Fruit fly (Drosophila melanogaster) whole organism, prepupa: ENCODE measurements around the gene BtbVII.

Source experiments
- Blimp-1 ChIP-seq: fragments of 200-800 bp; sonication (Bioruptor generic); optimal IDR thresholded peaks from 3 replicates; lab custom pipeline; 2017; ENCODE audit warnings: missing biosample characterization, missing genetic modification characterization, mild to moderate bottlenecking, moderate library complexity, missing genetic modification reagents
- CG10631 ChIP-seq: fragments of 200-800 bp; sonication (Bioruptor generic); optimal IDR thresholded peaks from 2 replicates; lab custom pipeline; 2016; ENCODE audit warnings: missing biosample characterization, missing genetic modification characterization
- CG10669 ChIP-seq: fragments of 200-800 bp; sonication (Bioruptor generic); optimal IDR thresholded peaks from 3 replicates; lab custom pipeline; 2018; ENCODE audit warnings: missing biosample characterization, mild to moderate bottlenecking, missing genetic modification characterization, moderate library complexity
- CG11762 ChIP-seq: fragments of 200-800 bp; sonication (Bioruptor generic); optimal IDR thresholded peaks from 3 replicates; lab custom pipeline; 2016; ENCODE audit warnings: missing biosample characterization, missing genetic modification characterization; ENCODE audit not compliant: insufficient read depth
- CG15336 ChIP-seq: fragments of 200-800 bp; sonication (Bioruptor generic); IDR thresholded peaks from 2 replicates; pipeline ENCODE4 v1.3.6; 2022; ENCODE audit warnings: missing biosample characterization, missing genetic modification characterization
- CG1621 ChIP-seq: fragments of 200-800 bp; sonication (Bioruptor generic); optimal IDR thresholded peaks from 3 replicates; lab custom pipeline; 2018; ENCODE audit warnings: missing biosample characterization, mild to moderate bottlenecking, missing genetic modification characterization
- CG16779 ChIP-seq: fragments of 200-800 bp; sonication (Bioruptor generic); optimal IDR thresholded peaks from 3 replicates; lab custom pipeline; 2017; ENCODE audit warnings: missing biosample characterization, mild to moderate bottlenecking, missing genetic modification characterization
- CG3032 ChIP-seq: fragments of 200-800 bp; optimal IDR thresholded peaks from 2 replicates; lab custom pipeline; 2019; ENCODE audit warnings: missing biosample characterization, mild to moderate bottlenecking, missing genetic modification characterization, moderate library complexity
- CG31627 ChIP-seq: fragments of 200-800 bp; sonication (Bioruptor generic); optimal IDR thresholded peaks from 3 replicates; lab custom pipeline; 2016; ENCODE audit warnings: missing biosample characterization, missing genetic modification characterization
- CG32006 ChIP-seq: fragments of 200-800 bp; sonication (Bioruptor generic); optimal IDR thresholded peaks from 3 replicates; lab custom pipeline; 2017; ENCODE audit warnings: missing biosample characterization, mild to moderate bottlenecking, missing genetic modification characterization
- CG3919 ChIP-seq: fragments of 200-800 bp; sonication (Bioruptor generic); optimal IDR thresholded peaks from 3 replicates; lab custom pipeline; 2016; ENCODE audit warnings: missing biosample characterization, missing genetic modification characterization
- CG4318 ChIP-seq: fragments of 200-800 bp; sonication (Bioruptor generic); optimal IDR thresholded peaks from 3 replicates; lab custom pipeline; 2017; ENCODE audit warnings: missing biosample characterization, mild to moderate bottlenecking, missing genetic modification characterization
- CG6163 ChIP-seq: fragments of 200-800 bp; sonication (Bioruptor generic); IDR thresholded peaks from 3 replicates; pipeline ENCODE4 v1.3.6; 2022; ENCODE audit warnings: missing biosample characterization, missing genetic modification characterization
- CG6276 ChIP-seq: fragments of 200-800 bp; sonication (Bioruptor generic); optimal IDR thresholded peaks from 2 replicates; lab custom pipeline; 2017; ENCODE audit warnings: missing biosample characterization, mild to moderate bottlenecking, missing genetic modification characterization
- CG6792 ChIP-seq: fragments of 200-800 bp; sonication (Bioruptor generic); optimal IDR thresholded peaks from 3 replicates; lab custom pipeline; 2016; ENCODE audit warnings: missing biosample characterization, missing genetic modification characterization
- CG6808 ChIP-seq: fragments of 200-800 bp; sonication (Bioruptor generic); optimal IDR thresholded peaks from 3 replicates; lab custom pipeline; 2017; ENCODE audit warnings: missing biosample characterization, missing genetic modification characterization, mild to moderate bottlenecking, moderate library complexity, missing genetic modification reagents
- CG6854 ChIP-seq: fragments of 200-800 bp; sonication (Bioruptor generic); optimal IDR thresholded peaks from 2 replicates; lab custom pipeline; 2017; ENCODE audit warnings: missing biosample characterization, mild to moderate bottlenecking, missing genetic modification characterization
- CG7368 ChIP-seq: fragments of 200-800 bp; sonication (Bioruptor generic); optimal IDR thresholded peaks from 3 replicates; lab custom pipeline; 2016; ENCODE audit warnings: missing biosample characterization, missing genetic modification characterization
- CG8119 ChIP-seq: fragments of 200-800 bp; sonication (Bioruptor generic); IDR thresholded peaks from 3 replicates; pipeline ENCODE4 v1.3.6; 2022; ENCODE audit warnings: missing biosample characterization, missing genetic modification characterization
- CG8632 ChIP-seq: fragments of 200-800 bp; sonication (Bioruptor generic); optimal IDR thresholded peaks from 3 replicates; lab custom pipeline; 2016; ENCODE audit warnings: missing biosample characterization, missing genetic modification characterization
- CG9139 ChIP-seq: fragments of 200-800 bp; sonication (Bioruptor generic); optimal IDR thresholded peaks from 3 replicates; lab custom pipeline; 2017; ENCODE audit warnings: missing biosample characterization, mild to moderate bottlenecking, missing genetic modification characterization
- Eip78C ChIP-seq: fragments of 200-800 bp; sonication (Bioruptor generic); peaks from one replicate; lab custom pipeline; 2016; ENCODE audit warnings: missing biosample characterization, missing genetic modification characterization
- Ets96B ChIP-seq: fragments of 200-800 bp; optimal IDR thresholded peaks from 2 replicates; lab custom pipeline; 2019; ENCODE audit warnings: missing biosample characterization, mild to moderate bottlenecking, missing genetic modification characterization, moderate library complexity
- Gug ChIP-seq: fragments of 200-800 bp; sonication (Bioruptor generic); IDR thresholded peaks from 2 replicates; pipeline ENCODE4 v1.3.6; 2022; ENCODE audit warnings: missing biosample characterization, missing genetic modification characterization
- Hr39 ChIP-seq: fragments of 200-800 bp; sonication (Bioruptor generic); optimal IDR thresholded peaks from 2 replicates; lab custom pipeline; 2016; ENCODE audit warnings: missing biosample characterization, missing genetic modification characterization
- Hr4 ChIP-seq: fragments of 200-800 bp; sonication (Bioruptor generic); optimal IDR thresholded peaks from 3 replicates; lab custom pipeline; 2016; ENCODE audit warnings: missing biosample characterization, missing genetic modification characterization
- OdsH ChIP-seq: fragments of 200-800 bp; sonication (Bioruptor generic); optimal IDR thresholded peaks from 3 replicates; lab custom pipeline; 2016; ENCODE audit warnings: missing biosample characterization, missing genetic modification characterization
- Smox ChIP-seq: fragments of 200-800 bp; sonication (Bioruptor generic); optimal IDR thresholded peaks from 3 replicates; lab custom pipeline; 2016; ENCODE audit warnings: missing biosample characterization, missing genetic modification characterization
- Sox102F ChIP-seq: fragments of 200-800 bp; sonication (Bioruptor generic); optimal IDR thresholded peaks from 2 replicates; lab custom pipeline; 2016; ENCODE audit warnings: missing biosample characterization, mild to moderate bottlenecking, missing genetic modification characterization
- Sox15 ChIP-seq: fragments of 200-800 bp; sonication (Bioruptor generic); optimal IDR thresholded peaks from 3 replicates; lab custom pipeline; 2016; ENCODE audit warnings: missing biosample characterization, missing genetic modification characterization
- achi ChIP-seq: fragments of 200-800 bp; sonication (Bioruptor generic); optimal IDR thresholded peaks from 3 replicates; lab custom pipeline; 2016; ENCODE audit warnings: missing biosample characterization, missing genetic modification characterization
- acj6 ChIP-seq: fragments of 200-800 bp; sonication (Bioruptor generic); optimal IDR thresholded peaks from 3 replicates; lab custom pipeline; 2016; ENCODE audit warnings: missing biosample characterization, missing genetic modification characterization
- cyc ChIP-seq: fragments of 200-800 bp; sonication (Bioruptor generic); optimal IDR thresholded peaks from 3 replicates; lab custom pipeline; 2016; ENCODE audit warnings: missing biosample characterization, missing genetic modification characterization
- dac ChIP-seq: fragments of 200-800 bp; sonication (Bioruptor generic); optimal IDR thresholded peaks from 2 replicates; lab custom pipeline; 2017; ENCODE audit warnings: missing biosample characterization, mild to moderate bottlenecking, missing genetic modification characterization
- eg ChIP-seq: fragments of 200-800 bp; sonication (Bioruptor generic); IDR thresholded peaks from 3 replicates; pipeline ENCODE4 v1.3.6; 2022; ENCODE audit warnings: missing biosample characterization, missing genetic modification characterization
- fd59A ChIP-seq: fragments of 200-800 bp; sonication (Bioruptor generic); optimal IDR thresholded peaks from 2 replicates; lab custom pipeline; 2017; ENCODE audit warnings: missing biosample characterization, mild to moderate bottlenecking, missing genetic modification characterization, missing genetic modification reagents
- fkh ChIP-seq: fragments of 200-800 bp; sonication (Bioruptor generic); optimal IDR thresholded peaks from 3 replicates; lab custom pipeline; 2017; ENCODE audit warnings: missing biosample characterization, mild to moderate bottlenecking, missing genetic modification characterization, moderate library complexity
- net ChIP-seq: fragments of 200-800 bp; sonication (Bioruptor generic); optimal IDR thresholded peaks from 3 replicates; lab custom pipeline; 2016; ENCODE audit warnings: missing biosample characterization, missing genetic modification characterization
- pdm3 ChIP-seq: fragments of 200-800 bp; sonication (Bioruptor generic); optimal IDR thresholded peaks from 3 replicates; lab custom pipeline; 2016; ENCODE audit warnings: missing biosample characterization, missing genetic modification characterization
- salr ChIP-seq, 2 experiments: fragments of 200-800 bp; sonication (Bioruptor generic); optimal IDR thresholded peaks; 3 replicates each; lab custom pipeline; 2016 to 2018; ENCODE audit warnings: missing biosample characterization in 2 of 2, missing genetic modification characterization in 2 of 2, mild to moderate bottlenecking in 1 of 2
- spab ChIP-seq: fragments of 200-800 bp; sonication (Bioruptor generic); optimal IDR thresholded peaks from 2 replicates; lab custom pipeline; 2017; ENCODE audit warnings: missing biosample characterization, mild to moderate bottlenecking, missing genetic modification characterization, missing genetic modification reagents
- topi ChIP-seq: fragments of 200-800 bp; sonication (Bioruptor generic); optimal IDR thresholded peaks from 3 replicates; lab custom pipeline; 2016; ENCODE audit warnings: missing biosample characterization, missing genetic modification characterization
- vri ChIP-seq: fragments of 200-800 bp; sonication (Bioruptor generic); optimal IDR thresholded peaks from 3 replicates; lab custom pipeline; 2016; ENCODE audit warnings: missing biosample characterization, mild to moderate bottlenecking, missing genetic modification characterization

Gene BtbVII

DNA sequence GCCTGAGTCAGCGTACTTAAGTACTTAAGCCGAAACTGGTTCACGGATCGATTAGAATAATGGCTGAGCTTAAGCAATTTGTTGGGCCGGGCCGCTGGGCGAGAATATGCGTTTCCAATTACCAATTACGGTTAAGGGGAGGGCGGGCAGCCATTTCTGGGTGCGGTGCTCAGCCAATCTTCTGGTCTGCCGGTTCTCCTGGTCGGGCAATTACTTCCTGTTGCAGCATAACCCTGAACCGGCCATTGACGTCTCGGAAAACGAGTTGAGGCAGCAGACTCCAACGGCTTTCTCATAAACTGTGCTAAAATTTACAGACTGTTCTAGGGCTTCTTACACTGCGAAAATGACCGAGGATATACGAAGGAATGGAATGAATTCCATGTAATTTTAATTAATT, 47.3 kb upstream of the BtbVII start:
- TF ChIP-seq CG10669 (GFP tag; lab: Kevin White, UChicago) (peak; percentile 31), CG1621 (tag; lab: Kevin White, UChicago) (no peak), CG6808 (GFP tag; lab: Kevin White, UChicago) (peak; percentile 35)
- TF ChIP-seq, all 60 proteins: peak for 2

DNA sequence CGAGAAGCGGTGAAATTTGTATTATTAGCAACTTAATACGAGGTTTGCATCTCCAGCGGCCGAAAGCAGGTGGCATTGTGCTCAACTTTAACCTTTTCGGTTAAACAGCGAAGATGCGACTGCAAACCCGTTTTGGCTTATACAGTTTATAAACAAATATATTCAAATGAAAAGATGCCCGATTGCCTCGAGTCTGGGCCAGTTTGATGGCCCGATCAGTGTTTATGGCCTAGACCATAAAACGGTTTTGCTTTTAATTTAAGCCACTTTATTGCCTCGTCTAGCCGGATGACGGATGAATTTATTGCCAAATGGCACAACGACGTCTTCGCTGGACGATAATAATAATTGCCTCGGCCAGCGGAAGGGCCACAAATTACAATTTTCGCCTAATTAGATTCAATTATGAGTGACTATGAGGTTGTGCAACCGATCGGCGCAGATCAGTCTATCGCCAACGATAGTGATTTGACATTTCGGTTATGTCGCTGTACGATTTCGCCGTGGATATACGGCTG, 45.9 kb upstream of the BtbVII start:
- TF ChIP-seq CG10669 (GFP tag; lab: Kevin White, UChicago) (no peak), CG16779 (tag; lab: Kevin White, UChicago) (no peak), CG3919 (GFP tag; lab: Kevin White, UChicago) (no peak), CG3032 (no peak), Hr4 (GFP tag; lab: Kevin White, UChicago) (no peak), Eip78C (GFP tag; lab: Kevin White, UChicago) (no peak), Smox (no peak), CG9139 (GFP tag; lab: Kevin White, UChicago) (no peak), CG8632 (GFP tag; lab: Kevin White, UChicago) (no peak), vri (GFP tag; lab: Kevin White, UChicago) (no peak), topi (no peak), CG6792 (GFP tag; lab: Kevin White, UChicago) (no peak), fkh (GFP tag; lab: Kevin White, UChicago) (no peak), dac (GFP tag; lab: Kevin White, UChicago) (no peak), CG6808 (GFP tag; lab: Kevin White, UChicago) (no peak), salr (GFP tag; optimal IDR thresholded peaks at IDR 0.05; lab: Kevin White, UChicago) (no peak), OdsH (GFP tag; lab: Kevin White, UChicago) (no peak)
- TF ChIP-seq, all 60 proteins: peak for 0

DNA sequence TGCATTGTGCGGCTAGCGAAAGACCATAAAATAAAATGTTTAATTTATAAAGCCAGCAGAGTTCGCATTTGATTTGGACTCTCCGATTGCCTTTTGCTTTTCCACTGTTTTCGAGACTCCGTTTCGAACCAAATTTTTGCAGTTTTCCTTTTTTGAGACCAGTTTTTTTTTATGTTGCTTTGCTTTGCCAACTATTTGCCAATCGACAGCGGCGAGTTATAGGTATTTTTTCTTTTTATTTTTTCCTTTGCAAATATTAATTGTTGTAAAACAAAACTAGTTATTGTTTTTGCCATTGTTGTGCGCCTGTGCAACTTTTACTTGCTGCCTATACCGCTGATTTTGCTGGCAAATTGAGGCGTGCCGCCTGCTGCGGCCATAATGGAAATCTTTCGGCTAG, 42.9 kb upstream of the BtbVII start:
- TF ChIP-seq CG4318 (GFP tag; lab: Kevin White, UChicago), result no peak
- no peak for TF ChIP-seq CG6808 (GFP tag; lab: Kevin White, UChicago)
- TF ChIP-seq eg (GFP tag; lab: Robert Waterston, UW), result peak; percentile 34; the same call in 1 of the 3 replicates
- TF ChIP-seq CG6276 (GFP tag; lab: Kevin White, UChicago), result peak; percentile 58
- TF ChIP-seq CG6163 (GFP tag; lab: Robert Waterston, UW), result 0 out of 3 replicates have a peak, but pooled peaks have one; percentile 30
- peak; percentile 53; the same call in 1 of the 3 replicates for TF ChIP-seq CG8119
- no peak for TF ChIP-seq spab (GFP tag; lab: Kevin White, UChicago)
- no peak for TF ChIP-seq cyc (GFP tag; lab: Kevin White, UChicago)
- TF ChIP-seq Sox15 (GFP tag; lab: Kevin White, UChicago), result no peak

DNA sequence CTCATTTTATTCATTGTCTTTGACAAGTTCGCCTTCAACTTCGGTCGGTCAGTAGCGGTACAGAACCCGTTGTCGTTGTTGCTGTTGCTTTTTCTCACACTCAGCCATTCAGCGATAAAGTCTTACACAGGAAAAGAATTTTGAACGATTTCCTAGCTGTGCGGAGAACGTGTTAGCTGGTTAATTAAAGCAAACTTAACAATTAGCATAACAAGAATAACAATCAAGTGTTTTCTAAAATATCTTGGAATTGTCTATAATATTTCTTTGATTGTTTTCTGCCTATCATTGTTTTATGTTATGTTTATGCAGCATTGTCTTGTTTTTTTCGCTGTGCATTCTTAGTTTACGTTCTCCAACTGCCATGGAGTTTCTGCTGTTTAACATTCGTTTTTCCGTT, 42.3 kb upstream of the BtbVII start:
- TF ChIP-seq Sox102F, result no peak
- TF ChIP-seq CG8632 (GFP tag; lab: Kevin White, UChicago), result no peak
- peak; percentile 52 for TF ChIP-seq fd59A (GFP tag; lab: Kevin White, UChicago)
- TF ChIP-seq salr (GFP tag; optimal IDR thresholded peaks at IDR 0.05; lab: Kevin White, UChicago), result peak in 1 of 2 experiments; percentile 18
- peak; percentile 57 for TF ChIP-seq CG3032
- TF ChIP-seq CG10631 (GFP tag; lab: Kevin White, UChicago), result peak; percentile 62
- TF ChIP-seq OdsH (GFP tag; lab: Kevin White, UChicago), result peak; percentile 40
- TF ChIP-seq eg (GFP tag; lab: Robert Waterston, UW), result peak; percentile 10; the same call in 1 of the 3 replicates
- peak; percentile 71 for TF ChIP-seq CG6808 (GFP tag; lab: Kevin White, UChicago)
- TF ChIP-seq CG7368 (GFP tag; lab: Kevin White, UChicago), result no peak
- TF ChIP-seq CG32006 (GFP tag; lab: Kevin White, UChicago), result peak; percentile 57
- no peak for TF ChIP-seq Hr39
- no peak for TF ChIP-seq Blimp-1 (GFP tag; lab: Kevin White, UChicago)
- TF ChIP-seq achi (GFP tag; lab: Kevin White, UChicago), result peak; percentile 28
- TF ChIP-seq Hr4 (GFP tag; lab: Kevin White, UChicago), result peak; percentile 14
- TF ChIP-seq acj6, result no peak
- peak; percentile 51; the same call in 1 of the 2 replicates for TF ChIP-seq CG15336 (GFP tag; lab: Robert Waterston, UW)
- TF ChIP-seq CG8119, result 0 out of 3 replicates have a peak, but pooled peaks have one; percentile 16
- peak; percentile 67 for TF ChIP-seq spab (GFP tag; lab: Kevin White, UChicago)
- peak; percentile 36 for TF ChIP-seq CG11762 (GFP tag; lab: Kevin White, UChicago)
- no peak for TF ChIP-seq CG31627
- no peak for TF ChIP-seq cyc (GFP tag; lab: Kevin White, UChicago)
- peak; percentile 6 for TF ChIP-seq pdm3 (GFP tag; lab: Kevin White, UChicago)
- no peak for TF ChIP-seq CG6854 (GFP tag; lab: Kevin White, UChicago)
- peak; percentile 62 for TF ChIP-seq Ets96B (tag; lab: Kevin White, UChicago)
- peak; percentile 37 for TF ChIP-seq net (GFP tag; lab: Kevin White, UChicago)
- TF ChIP-seq CG1621 (tag; lab: Kevin White, UChicago), result peak; percentile 44
- peak; percentile 1 for TF ChIP-seq CG3919 (GFP tag; lab: Kevin White, UChicago)
- TF ChIP-seq Gug (GFP tag; lab: Robert Waterston, UW), result no peak
- no peak for TF ChIP-seq dac (GFP tag; lab: Kevin White, UChicago)
